Worm (Caenorhabditis elegans) whole organism, young adult: ENCODE measurements around the gene attf-2.
A peak's percentile ranks its signal among the peaks of the same experiment; 100 is the strongest.

Source experiments
- B0019.2 ChIP-seq: fragments of 200-800 bp; sonication (Bioruptor generic); conservative IDR thresholded peaks from 2 replicates; pipeline ENCODE4 v1.3.6; 2022; ENCODE audit warnings: missing genetic modification reagents, missing genetic modification characterization, missing compliant biosample characterization
- B0261.1 ChIP-seq: sonication (generic microtip); optimal IDR thresholded peaks from 2 replicates; lab custom pipeline; 2016; ENCODE audit warnings: mild to moderate bottlenecking, missing genetic modification characterization, moderate library complexity, missing compliant biosample characterization
- B0336.3 ChIP-seq: fragments of 200-800 bp; sonication (Bioruptor generic); IDR thresholded peaks from 2 replicates; pipeline ENCODE4 v1.3.6; 2022; ENCODE audit warnings: missing genetic modification characterization, missing compliant biosample characterization
- F10E7.11 ChIP-seq: sonication (generic microtip); optimal IDR thresholded peaks from 2 replicates; lab custom pipeline; 2017; ENCODE audit warnings: mild to moderate bottlenecking, missing genetic modification characterization, moderate library complexity, missing compliant biosample characterization
- F23B12.7 ChIP-seq: sonication (generic microtip); optimal IDR thresholded peaks from 2 replicates; lab custom pipeline; 2017; ENCODE audit warnings: missing genetic modification characterization, mild to moderate bottlenecking, missing compliant biosample characterization, antibody characterized with exemption, moderate library complexity; ENCODE audit not compliant: insufficient read depth
- F39B2.1 ChIP-seq: fragments of 200-800 bp; sonication (Bioruptor generic); IDR thresholded peaks from 2 replicates; pipeline ENCODE4 v1.3.6; 2022; ENCODE audit warnings: missing genetic modification reagents, missing genetic modification characterization, missing compliant biosample characterization
- F57A8.1 ChIP-seq: fragments of 200-800 bp; sonication (Bioruptor generic); optimal IDR thresholded peaks from 2 replicates; lab custom pipeline; 2018; ENCODE audit warnings: mild to moderate bottlenecking, missing genetic modification characterization, moderate library complexity, missing compliant biosample characterization
- K11D2.4 ChIP-seq: fragments of 200-800 bp; sonication (Bioruptor generic); IDR thresholded peaks from 2 replicates; pipeline ENCODE4 v1.3.6; 2022; ENCODE audit warnings: missing genetic modification reagents, missing genetic modification characterization, missing compliant biosample characterization
- K12H6.12 ChIP-seq: fragments of 200-800 bp; sonication (Bioruptor generic); optimal IDR thresholded peaks from 2 replicates; lab custom pipeline; 2018; ENCODE audit warnings: mild to moderate bottlenecking, missing genetic modification characterization, missing compliant biosample characterization
- T07F8.4 ChIP-seq: sonication (generic microtip); optimal IDR thresholded peaks from 2 replicates; lab custom pipeline; 2016; ENCODE audit warnings: mild to moderate bottlenecking, missing genetic modification characterization, moderate library complexity, missing compliant biosample characterization
- T26A5.8 ChIP-seq: sonication (generic microtip); optimal IDR thresholded peaks from 2 replicates; lab custom pipeline; 2016; ENCODE audit warnings: missing genetic modification characterization, missing compliant biosample characterization
- Y53G8AR.9 ChIP-seq: fragments of 200-800 bp; sonication (Bioruptor generic); conservative IDR thresholded peaks from 2 replicates; pipeline ENCODE4 v1.3.6; 2022; ENCODE audit warnings: missing genetic modification reagents, missing genetic modification characterization, missing compliant biosample characterization
- Y95B8A.8 ChIP-seq: fragments of 200-800 bp; sonication (Bioruptor generic); IDR thresholded peaks from 2 replicates; pipeline ENCODE4 v1.3.6; 2022; ENCODE audit warnings: missing genetic modification reagents, missing genetic modification characterization, missing compliant biosample characterization
- ZK185.1 ChIP-seq: sonication (generic microtip); optimal IDR thresholded peaks from 2 replicates; lab custom pipeline; 2016; ENCODE audit warnings: mild to moderate bottlenecking, missing genetic modification characterization, missing compliant biosample characterization; ENCODE audit not compliant: poor library complexity, severe bottlenecking
- atf-7 ChIP-seq: sonication (generic microtip); optimal IDR thresholded peaks from 2 replicates; lab custom pipeline; 2017; ENCODE audit warnings: mild to moderate bottlenecking, missing genetic modification characterization, missing compliant biosample characterization
- athp-1 ChIP-seq: sonication (generic microtip); optimal IDR thresholded peaks from 2 replicates; lab custom pipeline; 2017; ENCODE audit warnings: mild to moderate bottlenecking, missing genetic modification characterization, missing compliant biosample characterization
- attf-6 ChIP-seq: fragments of 200-800 bp; sonication (Bioruptor generic); IDR thresholded peaks from 2 replicates; pipeline ENCODE4 v1.3.6; 2022; ENCODE audit warnings: missing genetic modification reagents, missing genetic modification characterization, missing compliant biosample characterization
- ccch-3 ChIP-seq: fragments of 200-800 bp; sonication (Bioruptor generic); optimal IDR thresholded peaks from 2 replicates; lab custom pipeline; 2018; ENCODE audit warnings: mild to moderate bottlenecking, missing genetic modification characterization, missing compliant biosample characterization
- cebp-1 ChIP-seq, 2 experiments: fragments of 200-800 bp in 1 of 2; sonication (Bioruptor generic) in 1 of 2; sonication (generic microtip) in 1 of 2; IDR thresholded peaks in 1 of 2; optimal IDR thresholded peaks in 1 of 2; 2 replicates each; pipeline versions ENCODE4 v1.3.6 to Lab custom; 2017 to 2022; ENCODE audit warnings: missing compliant biosample characterization in 2 of 2, missing genetic modification characterization in 2 of 2, mild to moderate bottlenecking in 1 of 2, missing genetic modification reagents in 1 of 2, moderate library complexity in 1 of 2
- cebp-2 ChIP-seq: fragments of 200-800 bp; sonication (Bioruptor generic); IDR thresholded peaks from 2 replicates; pipeline ENCODE4 v1.3.6; 2022; ENCODE audit warnings: missing genetic modification characterization, missing compliant biosample characterization
- ceh-100 ChIP-seq: fragments of 200-800 bp; sonication (Bioruptor generic); IDR thresholded peaks from 2 replicates; pipeline ENCODE4 v1.3.6; 2022; ENCODE audit warnings: missing genetic modification reagents, missing genetic modification characterization, missing compliant biosample characterization
- dox-1 ChIP-seq: fragments of 200-800 bp; sonication (Bioruptor generic); IDR thresholded peaks from 2 replicates; pipeline ENCODE4 v1.3.6; 2022; ENCODE audit warnings: missing genetic modification reagents, missing genetic modification characterization, missing compliant biosample characterization
- dpff-1 ChIP-seq: sonication (generic microtip); optimal IDR thresholded peaks from 2 replicates; lab custom pipeline; 2017; ENCODE audit warnings: mild to moderate bottlenecking, missing genetic modification characterization, missing compliant biosample characterization
- dpl-1 ChIP-seq: fragments of 150-350 bp; optimal IDR thresholded peaks from 2 replicates; lab custom pipeline; 2014; ENCODE audit warnings: missing biosample characterization, missing genetic modification reagents, missing genetic modification characterization
- efl-1 ChIP-seq: fragments of 150-350 bp; optimal IDR thresholded peaks from 2 replicates; lab custom pipeline; 2014; ENCODE audit warnings: missing biosample characterization, missing genetic modification reagents, missing genetic modification characterization
- egrh-3 ChIP-seq: fragments of 200-800 bp; sonication (Bioruptor generic); IDR thresholded peaks from 2 replicates; pipeline ENCODE4 v1.3.6; 2022; ENCODE audit warnings: missing genetic modification reagents, missing genetic modification characterization, missing compliant biosample characterization
- ekl-4 ChIP-seq: fragments of 200-800 bp; sonication (Bioruptor generic); IDR thresholded peaks from 2 replicates; pipeline ENCODE4 v1.3.6; 2022; ENCODE audit warnings: missing genetic modification reagents, missing genetic modification characterization, missing compliant biosample characterization
- ets-4 ChIP-seq: fragments of 200-800 bp; sonication (Bioruptor generic); optimal IDR thresholded peaks from 2 replicates; lab custom pipeline; 2018; ENCODE audit warnings: mild to moderate bottlenecking, missing genetic modification characterization, missing compliant biosample characterization
- hmg-1.2 ChIP-seq: fragments of 200-800 bp; sonication (Bioruptor generic); IDR thresholded peaks from 2 replicates; pipeline ENCODE4 v1.3.6; 2022; ENCODE audit warnings: missing genetic modification reagents, missing genetic modification characterization, missing compliant biosample characterization
- hmg-20 ChIP-seq: fragments of 200-800 bp; sonication (Bioruptor generic); IDR thresholded peaks from 2 replicates; pipeline ENCODE4 v1.3.6; 2022; ENCODE audit warnings: missing genetic modification reagents, missing genetic modification characterization, missing compliant biosample characterization
- lag-1 ChIP-seq: fragments of 200-800 bp; sonication (Bioruptor generic); IDR thresholded peaks from 2 replicates; pipeline ENCODE4 v1.3.6; 2022; ENCODE audit warnings: missing genetic modification reagents, missing genetic modification characterization, missing compliant biosample characterization
- lin-40 ChIP-seq: sonication (generic microtip); optimal IDR thresholded peaks from 2 replicates; lab custom pipeline; 2016; ENCODE audit warnings: missing genetic modification characterization, mild to moderate bottlenecking, missing compliant biosample characterization, missing genotype, missing genetic modification reagents
- madf-3 ChIP-seq: fragments of 200-800 bp; sonication (Bioruptor generic); IDR thresholded peaks from 2 replicates; pipeline ENCODE4 v1.3.6; 2022; ENCODE audit warnings: missing genetic modification reagents, missing genetic modification characterization, missing compliant biosample characterization
- madf-6 ChIP-seq: fragments of 200-800 bp; sonication (Bioruptor generic); IDR thresholded peaks from 2 replicates; pipeline ENCODE4 v1.3.6; 2022; ENCODE audit warnings: missing genetic modification reagents, missing genetic modification characterization, missing compliant biosample characterization
- madf-8 ChIP-seq: fragments of 200-800 bp; sonication (Bioruptor generic); conservative IDR thresholded peaks from 2 replicates; pipeline ENCODE4 v1.3.6; 2022; ENCODE audit warnings: missing genetic modification reagents, missing genetic modification characterization, missing compliant biosample characterization
- mel-28 ChIP-seq: sonication (generic microtip); optimal IDR thresholded peaks from 2 replicates; lab custom pipeline; 2016; ENCODE audit warnings: borderline replicate concordance, mild to moderate bottlenecking, missing genetic modification characterization, missing compliant biosample characterization
- nhr-80 ChIP-seq: sonication (generic microtip); optimal IDR thresholded peaks from 2 replicates; lab custom pipeline; 2016; ENCODE audit warnings: missing genetic modification characterization, missing compliant biosample characterization
- pbrm-1 ChIP-seq: fragments of 200-800 bp; sonication (Bioruptor generic); IDR thresholded peaks from 2 replicates; pipeline ENCODE4 v1.3.6; 2022; ENCODE audit warnings: missing genetic modification reagents, missing genetic modification characterization, missing compliant biosample characterization
- pha-4 ChIP-seq: fragments of 150-350 bp; sonication (generic microtip); optimal IDR thresholded peaks from 2 replicates; lab custom pipeline; 2014; ENCODE audit warnings: missing biosample characterization, missing genetic modification reagents, missing genetic modification characterization
- rpc-1 ChIP-seq, 2 experiments: fragments of 150-350 bp in 1 of 2; sonication (generic microtip) in 1 of 2; optimal IDR thresholded peaks; 2 replicates each; lab custom pipeline; 2014 to 2018; ENCODE audit warnings: missing biosample characterization in 1 of 2, missing genetic modification characterization in 1 of 2, missing genetic modification reagents in 1 of 2, missing genotype in 1 of 2
- sdz-38 ChIP-seq: sonication (generic microtip); optimal IDR thresholded peaks from 2 replicates; lab custom pipeline; 2016; ENCODE audit warnings: missing genotype, missing genetic modification characterization, missing compliant biosample characterization
- snpc-1.1 ChIP-seq: sonication (generic microtip); optimal IDR thresholded peaks from 2 replicates; lab custom pipeline; 2017; ENCODE audit warnings: missing genetic modification characterization, mild to moderate bottlenecking, missing compliant biosample characterization, antibody characterized with exemption, moderate library complexity, missing genotype, missing genetic modification reagents; ENCODE audit not compliant: insufficient read depth
- snpc-1.3 ChIP-seq: sonication (generic microtip); optimal IDR thresholded peaks from 2 replicates; lab custom pipeline; 2017; ENCODE audit warnings: missing genetic modification characterization, mild to moderate bottlenecking, missing compliant biosample characterization, antibody characterized with exemption, moderate library complexity, missing genotype, missing genetic modification reagents; ENCODE audit not compliant: insufficient read depth
- snpc-3.4 ChIP-seq: sonication (generic microtip); optimal IDR thresholded peaks from 2 replicates; lab custom pipeline; 2017; ENCODE audit warnings: missing genetic modification characterization, mild to moderate bottlenecking, missing compliant biosample characterization, antibody characterized with exemption, moderate library complexity, missing genotype, missing genetic modification reagents
- unc-130 ChIP-seq: sonication (generic microtip); optimal IDR thresholded peaks from 2 replicates; lab custom pipeline; 2016; ENCODE audit warnings: missing genetic modification reagents, missing genetic modification characterization, missing compliant biosample characterization
- zim-3 ChIP-seq: sonication (generic microtip); optimal IDR thresholded peaks from 2 replicates; lab custom pipeline; 2017; ENCODE audit warnings: mild to moderate bottlenecking, missing genetic modification characterization, moderate library complexity, missing compliant biosample characterization
- ztf-18 ChIP-seq: sonication (generic microtip); optimal IDR thresholded peaks from 2 replicates; lab custom pipeline; 2016; ENCODE audit warnings: missing genotype, mild to moderate bottlenecking, missing genetic modification characterization, missing compliant biosample characterization
- ztf-25 ChIP-seq: fragments of 200-800 bp; sonication (Bioruptor generic); IDR thresholded peaks from 2 replicates; pipeline ENCODE4 v1.3.6; 2022; ENCODE audit warnings: missing genetic modification reagents, missing genetic modification characterization, missing compliant biosample characterization
- ztf-28 ChIP-seq: fragments of 200-800 bp; sonication (Bioruptor generic); IDR thresholded peaks from 2 replicates; pipeline ENCODE4 v1.3.6; 2022; ENCODE audit warnings: missing genetic modification reagents, missing genetic modification characterization, missing compliant biosample characterization

The attf-2 gene

ce11 chrV:7237133-7237532 is 41.2 kb upstream of the attf-2 start, which contains the start of gene hyls-1 (continued):
- TF ChIP-seq attf-6 (GFP tag; lab: Robert Waterston, UW) (0 out of 2 replicates have a peak, but pooled peaks have one; percentile 20), cebp-1 (GFP tag; IDR thresholded peaks at IDR 0.05; lab: Robert Waterston, UW) (no peak), cebp-1 (tag; optimal IDR thresholded peaks at IDR 0.05; lab: Kevin White, UChicago) (peak; percentile 71), ekl-4 (GFP tag; lab: Robert Waterston, UW) (peak; percentile 63), B0019.2 (GFP tag; lab: Robert Waterston, UW) (0 out of 2 replicates have a peak, but pooled peaks have one; percentile 12), athp-1 (tag; lab: Kevin White, UChicago) (no peak), dox-1 (GFP tag; lab: Robert Waterston, UW) (peak; percentile 76), zim-3 (no peak), lin-40 (peak; percentile 72), K11D2.4 (peak; percentile 55; the same call in 1 of the 2 replicates), pha-4 (peak; percentile 74), madf-3 (GFP tag; lab: Robert Waterston, UW) (peak; percentile 89; the same call in 1 of the 2 replicates), rpc-1 (optimal IDR thresholded peaks at IDR 0.05; lab: Kevin White, UChicago) (peak; percentile 31), rpc-1 (tag; optimal IDR thresholded peaks at IDR 0.05; lab: Kevin White, UChicago) (no peak), dpl-1 (GFP tag; lab: Kevin White, UChicago) (peak; percentile 85), nhr-80 (tag; lab: Kevin White, UChicago) (peak; percentile 19), madf-6 (GFP tag; lab: Robert Waterston, UW) (peak; percentile 88), Y95B8A.8 (GFP tag; lab: Robert Waterston, UW) (no peak), mel-28 (tag; lab: Kevin White, UChicago) (peak; percentile 5), pbrm-1 (GFP tag; lab: Robert Waterston, UW) (peak; percentile 84), T26A5.8 (tag; lab: Kevin White, UChicago) (no peak), K12H6.12 (tag; lab: Kevin White, UChicago) (peak; percentile 3), snpc-3.4 (peak; percentile 34), Y53G8AR.9 (peak; percentile 65; the same call in 1 of the 2 replicates), F39B2.1 (GFP tag; lab: Robert Waterston, UW) (peak; percentile 20; the same call in 1 of the 2 replicates), ceh-100 (GFP tag; lab: Robert Waterston, UW) (peak; percentile 74), hmg-20 (GFP tag; lab: Robert Waterston, UW) (peak; percentile 25; the same call in 1 of the 2 replicates), ZK185.1 (tag; lab: Kevin White, UChicago) (peak; percentile 72), dpff-1 (tag; lab: Kevin White, UChicago) (no peak), F57A8.1 (GFP tag; lab: Kevin White, UChicago) (no peak), B0336.3 (0 out of 2 replicates have a peak, but pooled peaks have one; percentile 40), egrh-3 (GFP tag; lab: Robert Waterston, UW) (no peak), sdz-38 (no peak), madf-8 (GFP tag; lab: Robert Waterston, UW) (peak; percentile 64), unc-130 (GFP tag; lab: Kevin White, UChicago) (peak; percentile 41), T07F8.4 (no peak), hmg-1.2 (peak; percentile 61)

ce11 chrV:7237094-7237132 is 41.0 kb upstream of the attf-2 start, which contains the start of gene hpo-9:
hpo-9 (minus strand) TSS chrV:7237130.
- no peak for TF ChIP-seq efl-1 (GFP tag; lab: Kevin White, UChicago)
- TF ChIP-seq ztf-28 (GFP tag; lab: Robert Waterston, UW): no peak
- TF ChIP-seq snpc-1.3: no peak
- no peak for TF ChIP-seq madf-6 (GFP tag; lab: Robert Waterston, UW)
- TF ChIP-seq madf-3 (GFP tag; lab: Robert Waterston, UW): no peak
- TF ChIP-seq ccch-3 (GFP tag; lab: Kevin White, UChicago): no peak
- TF ChIP-seq F23B12.7 (tag; lab: Kevin White, UChicago): no peak
- TF ChIP-seq F10E7.11 (tag; lab: Kevin White, UChicago): no peak
- no peak for TF ChIP-seq snpc-1.1 (tag; lab: Kevin White, UChicago)
- no peak for TF ChIP-seq ets-4 (GFP tag; lab: Kevin White, UChicago)
- TF ChIP-seq B0261.1 (tag; lab: Kevin White, UChicago): no peak
- no peak for TF ChIP-seq cebp-2 (GFP tag; lab: Robert Waterston, UW)
- no peak for TF ChIP-seq lag-1
- TF ChIP-seq atf-7 (tag; lab: Kevin White, UChicago): no peak
- no peak for TF ChIP-seq ztf-25
- TF ChIP-seq ztf-18 (tag; lab: Kevin White, UChicago): no peak
- TF ChIP-seq Y95B8A.8 (GFP tag; lab: Robert Waterston, UW): no peak
